Fruit fly (Drosophila melanogaster): ENCODE results near the gene Mhcl.
A peak's percentile ranks its signal among the peaks of the same experiment; 100 is the strongest.

Gene Mhcl

DNA sequence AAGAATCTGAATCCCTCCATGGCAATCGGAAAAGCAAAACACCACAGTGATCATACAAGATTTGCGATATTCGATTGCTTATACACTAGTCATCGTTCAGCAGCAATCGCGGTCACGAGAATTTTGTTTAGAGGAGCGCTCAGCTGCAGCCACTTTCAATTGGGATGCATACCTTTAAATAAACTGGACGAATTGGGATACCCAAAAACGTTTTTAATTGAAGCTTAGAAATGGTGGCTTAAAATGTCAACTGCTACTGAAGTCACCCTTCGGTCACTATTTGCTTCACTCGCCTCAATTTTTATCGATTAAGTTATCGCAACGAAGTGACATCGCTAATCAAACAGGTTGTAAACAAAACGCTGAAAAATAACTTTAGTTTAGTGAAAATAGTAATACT is 49.2 kb downstream of the Mhcl start, which contains the start of the genes IKKbeta and CG5013 (continued):
- no peak for TF ChIP-seq CG2202 (tag; optimal IDR thresholded peaks at IDR 0.05)
- no peak for TF ChIP-seq Adf1 (GFP tag; IDR thresholded peaks at IDR 0.05)
- peak; percentile 38 for TF ChIP-seq Abd-B (GFP tag; optimal IDR thresholded peaks at IDR 0.05)
- no peak for TF ChIP-seq TFAM (GFP tag; optimal IDR thresholded peaks at IDR 0.05)
- peak; percentile 40; the same call in 1 of the 2 replicates for TF ChIP-seq al (GFP tag; IDR thresholded peaks at IDR 0.05)
- no peak for TF ChIP-seq CG16779 (GFP tag; IDR thresholded peaks at IDR 0.05)
- TF ChIP-seq CG7745 (tag; optimal IDR thresholded peaks at IDR 0.05) = no peak
- peak; percentile 57 for TF ChIP-seq Lhr (GFP tag; optimal IDR thresholded peaks at IDR 0.05)
- peak; percentile 48 for TF ChIP-seq Ptx1 (GFP tag; IDR thresholded peaks at IDR 0.05)
- TF ChIP-seq caup (GFP tag; optimal IDR thresholded peaks at IDR 0.05; ENCODE audit: severe bottlenecking) = no peak
- no peak for TF ChIP-seq nom (GFP tag; optimal IDR thresholded peaks at IDR 0.05)
- TF ChIP-seq gro (GFP tag; optimal IDR thresholded peaks at IDR 0.05) = peak; percentile 71
- no peak for TF ChIP-seq C15 (GFP tag; IDR thresholded peaks at IDR 0.05)
- TF ChIP-seq Gug (GFP tag; IDR thresholded peaks at IDR 0.05) = no peak; the same call in 2 of the 4 replicates
- TF ChIP-seq CG2116 (GFP tag; optimal IDR thresholded peaks at IDR 0.05) = peak; percentile 85
- TF ChIP-seq pan (optimal IDR thresholded peaks at IDR 0.05) = no peak
- no peak for TF ChIP-seq pan (GFP tag; optimal IDR thresholded peaks at IDR 0.05 in 1 of 2, IDR thresholded peaks at IDR 0.05 in 1 of 2)
- no peak for TF ChIP-seq CG12236 (GFP tag; optimal IDR thresholded peaks at IDR 0.05)
- no peak for TF ChIP-seq CG11085 (GFP tag; IDR thresholded peaks at IDR 0.05)
- no peak for TF ChIP-seq CG7839 (tag; optimal IDR thresholded peaks at IDR 0.05)
- TF ChIP-seq H15 (GFP tag; IDR thresholded peaks at IDR 0.05) = peak; percentile 39; the same call in 1 of the 3 replicates
- peak; percentile 26 for TF ChIP-seq Hmr (GFP tag; optimal IDR thresholded peaks at IDR 0.05)
- TF ChIP-seq CG17912 (GFP tag; optimal IDR thresholded peaks at IDR 0.05) = no peak
- peak; percentile 76 for TF ChIP-seq Bgb (GFP tag; IDR thresholded peaks at IDR 0.05; ENCODE audit: partially characterized antibody)
- no peak for TF ChIP-seq CG8388 (GFP tag; optimal IDR thresholded peaks at IDR 0.05)
- TF ChIP-seq CG8359 (GFP tag; optimal IDR thresholded peaks at IDR 0.05; ENCODE audit: borderline replicate concordance) = no peak
- no peak for TF ChIP-seq dan (GFP tag; IDR thresholded peaks at IDR 0.05)
- peak; percentile 79 for TF ChIP-seq MBD-R2 (GFP tag; IDR thresholded peaks at IDR 0.05)
- TF ChIP-seq CG17361 (GFP tag; IDR thresholded peaks at IDR 0.05) = peak; percentile 73
- peak; percentile 84 for TF ChIP-seq knrl (GFP tag; IDR thresholded peaks at IDR 0.05; ENCODE audit: partially characterized antibody)
- peak; percentile 38 for TF ChIP-seq CG33557 (GFP tag; optimal IDR thresholded peaks at IDR 0.05)
- TF ChIP-seq CG2678 (tag; optimal IDR thresholded peaks at IDR 0.05) = no peak
- peak; percentile 22 for TF ChIP-seq Fer1 (GFP tag; optimal IDR thresholded peaks at IDR 0.05)
- peak; percentile 93 for TF ChIP-seq Sin3A (optimal IDR thresholded peaks at IDR 0.05)
- no peak for TF ChIP-seq Vsx1 (GFP tag; optimal IDR thresholded peaks at IDR 0.05)
- TF ChIP-seq CG9609 (GFP tag; optimal IDR thresholded peaks at IDR 0.05) = peak; percentile 41
- TF ChIP-seq slbo (GFP tag; IDR thresholded peaks at IDR 0.05) = peak; percentile 72
- peak; percentile 37 for TF ChIP-seq CG8924 (tag; optimal IDR thresholded peaks at IDR 0.05)
- TF ChIP-seq CG6813 (GFP tag; optimal IDR thresholded peaks at IDR 0.05) = no peak
- TF ChIP-seq Dad (GFP tag; optimal IDR thresholded peaks at IDR 0.05) = peak; percentile 44
- TF ChIP-seq Med (GFP tag) = peak; percentile 92
- TF ChIP-seq aop (GFP tag; IDR thresholded peaks at IDR 0.05) = no peak
- TF ChIP-seq CG8478 (optimal IDR thresholded peaks at IDR 0.05) = peak; percentile 30
- peak; percentile 85 for TF ChIP-seq CG13287 (GFP tag; IDR thresholded peaks at IDR 0.05; ENCODE audit: partially characterized antibody)
- TF ChIP-seq nerfin-1 (tag; optimal IDR thresholded peaks at IDR 0.05) = peak; percentile 76
- no peak for TF ChIP-seq CG10462 (GFP tag; optimal IDR thresholded peaks at IDR 0.05)
- peak; percentile 60; the same call in 2 of the 3 replicates for TF ChIP-seq CG2889 (GFP tag; IDR thresholded peaks at IDR 0.05)
- no peak for TF ChIP-seq cg (GFP tag; optimal IDR thresholded peaks at IDR 0.05)
- peak; percentile 17; the same call in 1 of the 2 replicates for TF ChIP-seq vvl (GFP tag; IDR thresholded peaks at IDR 0.05)
- TF ChIP-seq CG4617 (GFP tag; optimal IDR thresholded peaks at IDR 0.05; ENCODE audit: borderline replicate concordance) = peak; percentile 85
- TF ChIP-seq Doc2 (GFP tag; IDR thresholded peaks at IDR 0.05) = no peak
